Fruit fly (Drosophila melanogaster) whole organism, embryonic: ENCODE results near the gene CG44001.

Experiments
- Ada2b ChIP-seq: fragments of 200-800 bp; sonication (Bioruptor generic); IDR thresholded peaks from 2 replicates; pipeline ENCODE4 v1.3.6; 2022; ENCODE audit warnings: missing biosample characterization, missing genetic modification characterization
- Asciz ChIP-seq: fragments of 200-800 bp; sonication (Bioruptor generic); optimal IDR thresholded peaks from 2 replicates; lab custom pipeline; 2017; ENCODE audit warnings: missing biosample characterization, mild to moderate bottlenecking, missing genetic modification characterization, missing genetic modification reagents
- CG10366 ChIP-seq: fragments of 200-800 bp; sonication (Bioruptor generic); IDR thresholded peaks from 2 replicates; pipeline ENCODE4 v1.3.6; 2022; ENCODE audit warnings: missing biosample characterization, missing genetic modification characterization
- CG11456 ChIP-seq: fragments of 200-800 bp; sonication (Bioruptor generic); IDR thresholded peaks from 3 replicates; pipeline ENCODE4 v1.3.6; 2022; ENCODE audit warnings: missing biosample characterization, missing genetic modification characterization
- CG11504 ChIP-seq: fragments of 200-800 bp; sonication (Bioruptor generic); optimal IDR thresholded peaks from 3 replicates; lab custom pipeline; 2019; ENCODE audit warnings: missing biosample characterization, mild to moderate bottlenecking, missing genetic modification characterization, moderate library complexity
- CG11560 ChIP-seq: fragments of 200-800 bp; sonication (Bioruptor generic); IDR thresholded peaks from 3 replicates; pipeline ENCODE4 v1.3.6; 2022; ENCODE audit warnings: missing biosample characterization, missing genetic modification characterization
- CG12769 ChIP-seq: fragments of 200-800 bp; sonication (Bioruptor generic); optimal IDR thresholded peaks from 2 replicates; lab custom pipeline; 2019; ENCODE audit warnings: missing biosample characterization, mild to moderate bottlenecking, missing genetic modification characterization, moderate library complexity
- CG13424 ChIP-seq: fragments of 200-800 bp; sonication (Bioruptor generic); optimal IDR thresholded peaks from 2 replicates; lab custom pipeline; 2019; ENCODE audit warnings: missing biosample characterization, mild to moderate bottlenecking, missing genetic modification characterization, moderate library complexity
- CG15073 ChIP-seq: fragments of 200-800 bp; sonication (Bioruptor generic); optimal IDR thresholded peaks from 2 replicates; lab custom pipeline; 2016; ENCODE audit warnings: missing biosample characterization, missing genetic modification characterization
- CG15479 ChIP-seq: fragments of 200-800 bp; sonication (Bioruptor generic); optimal IDR thresholded peaks from 3 replicates; lab custom pipeline; 2019; ENCODE audit warnings: missing biosample characterization, mild to moderate bottlenecking, missing genetic modification characterization, moderate library complexity
- CG1603 ChIP-seq: fragments of 200-800 bp; sonication (Bioruptor generic); optimal IDR thresholded peaks from 2 replicates; lab custom pipeline; 2019; ENCODE audit warnings: missing biosample characterization, mild to moderate bottlenecking, missing genetic modification characterization, moderate library complexity
- CG1647 ChIP-seq: fragments of 200-800 bp; sonication (Bioruptor generic); optimal IDR thresholded peaks from 3 replicates; lab custom pipeline; 2016; ENCODE audit warnings: missing biosample characterization, missing genetic modification characterization
- CG2202 ChIP-seq: fragments of 200-800 bp; sonication (Bioruptor generic); optimal IDR thresholded peaks from 2 replicates; lab custom pipeline; 2018; ENCODE audit warnings: missing biosample characterization, mild to moderate bottlenecking, missing genetic modification characterization
- CG31224 ChIP-seq: fragments of 200-800 bp; sonication (Bioruptor generic); IDR thresholded peaks from 2 replicates; pipeline ENCODE4 v1.3.6; 2022; ENCODE audit warnings: missing biosample characterization, missing genetic modification characterization
- CG34422 ChIP-seq: fragments of 200-800 bp; sonication (Bioruptor generic); IDR thresholded peaks from 3 replicates; pipeline ENCODE4 v1.3.6; 2022; ENCODE audit warnings: missing biosample characterization, missing genetic modification characterization
- CG4328 ChIP-seq: fragments of 200-800 bp; sonication (Bioruptor generic); optimal IDR thresholded peaks from 3 replicates; lab custom pipeline; 2017; ENCODE audit warnings: missing biosample characterization, missing genetic modification reagents, missing genetic modification characterization
- CG4404 ChIP-seq: fragments of 200-800 bp; sonication (Bioruptor generic); IDR thresholded peaks from 2 replicates; pipeline ENCODE4 v1.3.6; 2022; ENCODE audit warnings: missing biosample characterization, missing genetic modification characterization
- CG5953 ChIP-seq: fragments of 200-800 bp; sonication (Bioruptor generic); IDR thresholded peaks from 2 replicates; pipeline ENCODE4 v1.3.6; 2022; ENCODE audit warnings: missing biosample characterization, missing genetic modification characterization
- CG6254 ChIP-seq: fragments of 200-800 bp; sonication (Bioruptor generic); optimal IDR thresholded peaks from 3 replicates; lab custom pipeline; 2017; ENCODE audit warnings: mild to moderate bottlenecking, missing biosample characterization, missing genetic modification reagents, missing genetic modification characterization
- CG6683 ChIP-seq: fragments of 200-800 bp; sonication (Bioruptor generic); optimal IDR thresholded peaks from 2 replicates; lab custom pipeline; 2017; ENCODE audit warnings: missing biosample characterization, mild to moderate bottlenecking, missing genetic modification characterization, missing genetic modification reagents
- CG8944 ChIP-seq: fragments of 200-800 bp; sonication (Bioruptor generic); optimal IDR thresholded peaks from 3 replicates; lab custom pipeline; 2016; ENCODE audit warnings: missing biosample characterization, missing genetic modification characterization
- CG9437 ChIP-seq: fragments of 200-800 bp; sonication (Bioruptor generic); optimal IDR thresholded peaks from 2 replicates; lab custom pipeline; 2018; ENCODE audit warnings: missing biosample characterization, mild to moderate bottlenecking, missing genetic modification characterization
- CG9609 ChIP-seq: fragments of 200-800 bp; sonication (Bioruptor generic); optimal IDR thresholded peaks from 3 replicates; lab custom pipeline; 2016; ENCODE audit warnings: missing biosample characterization, missing genetic modification characterization
- CG9876 ChIP-seq: fragments of 200-800 bp; sonication (Bioruptor generic); optimal IDR thresholded peaks from 2 replicates; lab custom pipeline; 2016; ENCODE audit warnings: missing biosample characterization, missing genetic modification characterization
- CHES-1-like ChIP-seq: fragments of 200-800 bp; sonication (Bioruptor generic); optimal IDR thresholded peaks from 2 replicates; lab custom pipeline; 2016; ENCODE audit warnings: missing biosample characterization, missing genetic modification characterization
- CrebB ChIP-seq: fragments of 200-800 bp; sonication (Bioruptor generic); optimal IDR thresholded peaks from 3 replicates; lab custom pipeline; 2018; ENCODE audit warnings: missing biosample characterization, mild to moderate bottlenecking, missing genetic modification characterization
- Dip3 ChIP-seq: fragments of 200-800 bp; sonication (Bioruptor generic); optimal IDR thresholded peaks from 3 replicates; lab custom pipeline; 2016; ENCODE audit warnings: missing biosample characterization, missing genetic modification characterization
- H2.0 ChIP-seq: fragments of 200-800 bp; sonication (Bioruptor generic); IDR thresholded peaks from 2 replicates; pipeline ENCODE4 v1.3.6; 2022; ENCODE audit warnings: missing biosample characterization, missing genetic modification characterization
- Hmr ChIP-seq: fragments of 200-800 bp; sonication (Bioruptor generic); optimal IDR thresholded peaks from 3 replicates; lab custom pipeline; 2017; ENCODE audit warnings: mild to moderate bottlenecking, missing biosample characterization, missing genetic modification reagents, missing genetic modification characterization
- Hmx ChIP-seq: fragments of 200-800 bp; sonication (Bioruptor generic); optimal IDR thresholded peaks from 2 replicates; lab custom pipeline; 2016; ENCODE audit warnings: missing biosample characterization, missing genetic modification characterization
- Jarid2 ChIP-seq: fragments of 200-800 bp; sonication (Bioruptor generic); optimal IDR thresholded peaks from 3 replicates; lab custom pipeline; 2017; ENCODE audit warnings: mild to moderate bottlenecking, missing biosample characterization, missing genetic modification reagents, missing genetic modification characterization
- MTF-1 ChIP-seq: fragments of 200-800 bp; sonication (Bioruptor generic); optimal IDR thresholded peaks from 2 replicates; lab custom pipeline; 2018; ENCODE audit warnings: missing biosample characterization, mild to moderate bottlenecking, missing genetic modification characterization, borderline replicate concordance
- Optix ChIP-seq: fragments of 200-800 bp; sonication (Bioruptor generic); IDR thresholded peaks from 3 replicates; pipeline ENCODE4 v1.3.6; 2022; ENCODE audit warnings: missing biosample characterization, missing genetic modification characterization
- Ravus ChIP-seq: fragments of 200-800 bp; sonication (Bioruptor generic); IDR thresholded peaks from 2 replicates; pipeline ENCODE4 v1.3.6; 2022; ENCODE audit warnings: missing biosample characterization, missing genetic modification characterization
- Scr ChIP-seq: fragments of 200-800 bp; sonication (Bioruptor generic); IDR thresholded peaks from 2 replicates; pipeline ENCODE4 v1.3.6; 2022; ENCODE audit warnings: missing biosample characterization, missing genetic modification characterization; ENCODE audit not compliant: partially characterized antibody
- Ssrp ChIP-seq: fragments of 200-800 bp; sonication (Bioruptor generic); optimal IDR thresholded peaks from 2 replicates; lab custom pipeline; 2018; ENCODE audit warnings: missing biosample characterization, mild to moderate bottlenecking, missing genetic modification characterization, moderate library complexity
- YL-1 ChIP-seq: fragments of 200-800 bp; sonication (Bioruptor generic); optimal IDR thresholded peaks from 3 replicates; lab custom pipeline; 2017; ENCODE audit warnings: missing biosample characterization, mild to moderate bottlenecking, missing genetic modification characterization
- ase ChIP-seq: fragments of 200-800 bp; sonication (Bioruptor generic); IDR thresholded peaks from 3 replicates; pipeline ENCODE4 v1.3.6; 2022; ENCODE audit warnings: missing biosample characterization, missing genetic modification characterization
- chinmo ChIP-seq: fragments of 200-800 bp; sonication (Bioruptor generic); IDR thresholded peaks from 4 replicates; pipeline ENCODE4 v1.3.6; 2022; ENCODE audit warnings: missing biosample characterization, missing genetic modification characterization; ENCODE audit not compliant: partially characterized antibody
- crol ChIP-seq: fragments of 200-800 bp; sonication (Bioruptor generic); IDR thresholded peaks from 2 replicates; pipeline ENCODE4 v1.3.6; 2022; ENCODE audit warnings: missing biosample characterization, missing genetic modification characterization
- cwo ChIP-seq: fragments of 200-800 bp; sonication (Bioruptor generic); optimal IDR thresholded peaks from 3 replicates; lab custom pipeline; 2017; ENCODE audit warnings: missing biosample characterization, missing genetic modification characterization, mild to moderate bottlenecking, moderate library complexity, missing genetic modification reagents
- danr ChIP-seq: fragments of 200-800 bp; sonication (Bioruptor generic); IDR thresholded peaks from 2 replicates; pipeline ENCODE4 v1.3.6; 2022; ENCODE audit warnings: missing biosample characterization, missing genetic modification characterization
- en ChIP-seq: fragments of 200-800 bp; sonication (Bioruptor generic); optimal IDR thresholded peaks from 2 replicates; lab custom pipeline; 2016; ENCODE audit warnings: missing biosample characterization, missing genetic modification characterization
- esg ChIP-seq: fragments of 200-800 bp; sonication (Bioruptor generic); conservative IDR thresholded peaks from 2 replicates; pipeline ENCODE4 v1.3.6; 2022; ENCODE audit warnings: missing biosample characterization, missing genetic modification characterization
- fu2 ChIP-seq: fragments of 200-800 bp; sonication (Bioruptor generic); optimal IDR thresholded peaks from 2 replicates; lab custom pipeline; 2016; ENCODE audit warnings: missing biosample characterization, missing genetic modification characterization
- grn ChIP-seq: fragments of 200-800 bp; sonication (Bioruptor generic); optimal IDR thresholded peaks from 3 replicates; lab custom pipeline; 2017; ENCODE audit warnings: missing biosample characterization, missing genetic modification characterization
- hb ChIP-seq: fragments of 200-800 bp; sonication (Bioruptor generic); IDR thresholded peaks from 3 replicates; pipeline ENCODE4 v1.3.6; 2022; ENCODE audit warnings: missing biosample characterization, missing genetic modification characterization; ENCODE audit not compliant: partially characterized antibody
- knrl ChIP-seq: fragments of 200-800 bp; sonication (Bioruptor generic); IDR thresholded peaks from 3 replicates; pipeline ENCODE4 v1.3.6; 2022; ENCODE audit warnings: missing biosample characterization, missing genetic modification characterization; ENCODE audit not compliant: partially characterized antibody
- luna ChIP-seq: fragments of 200-800 bp; sonication (Bioruptor generic); optimal IDR thresholded peaks from 2 replicates; lab custom pipeline; 2016; ENCODE audit warnings: missing biosample characterization, missing genetic modification characterization
- sisA ChIP-seq: fragments of 200-800 bp; sonication (Bioruptor generic); IDR thresholded peaks from 2 replicates; pipeline ENCODE4 v1.3.6; 2022; ENCODE audit warnings: missing biosample characterization, missing genetic modification characterization

CG44001 gene

DNA sequence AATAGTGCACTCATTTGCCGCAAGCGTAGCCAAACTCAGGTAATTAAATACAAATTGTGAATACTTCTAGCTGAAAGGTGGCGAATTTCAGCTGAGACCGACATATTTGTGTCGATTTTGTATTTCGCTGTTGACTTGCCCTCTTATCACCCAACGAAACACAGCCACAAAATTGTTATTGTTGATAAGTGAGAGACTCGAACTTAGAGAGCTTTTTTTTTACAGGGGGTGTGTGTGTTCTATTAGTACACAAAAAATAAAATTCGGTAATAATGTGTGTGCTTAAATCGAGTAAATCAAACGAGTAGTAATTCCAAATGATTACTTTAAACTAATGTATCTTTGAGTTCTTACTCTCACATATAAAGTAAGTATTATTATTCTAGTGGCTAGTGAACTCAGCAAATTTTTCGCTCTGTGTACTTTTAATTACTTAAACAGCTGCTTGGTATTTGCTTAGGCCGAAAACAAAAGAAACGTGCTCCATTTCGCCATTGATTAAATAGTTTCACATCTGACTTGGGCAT is 17.9 kb downstream of the CG44001 start (continued):
- peak; percentile 58 for TF ChIP-seq CrebB (tag; lab: Kevin White, UChicago)
- TF ChIP-seq CG4404, result no peak
- TF ChIP-seq grn (GFP tag; lab: Kevin White, UChicago), result peak; percentile 24
- no peak for TF ChIP-seq CG2202 (tag; lab: Kevin White, UChicago)
- TF ChIP-seq CG6683 (GFP tag; lab: Kevin White, UChicago), result peak; percentile 61
- TF ChIP-seq CG8944 (GFP tag; lab: Kevin White, UChicago), result peak; percentile 12
- peak; percentile 87 for TF ChIP-seq cwo (GFP tag; lab: Kevin White, UChicago)
- TF ChIP-seq CG13424 (tag; lab: Kevin White, UChicago), result peak; percentile 56
- TF ChIP-seq CG11560 (tag; lab: Robert Waterston, UW), result peak; percentile 35; the same call in 1 of the 3 replicates
- TF ChIP-seq knrl (GFP tag; lab: Robert Waterston, UW), result no peak
- peak; percentile 57 for TF ChIP-seq Hmx (GFP tag; lab: Kevin White, UChicago)
- TF ChIP-seq YL-1 (GFP tag; lab: Kevin White, UChicago), result no peak
- TF ChIP-seq CG4328 (GFP tag; lab: Kevin White, UChicago), result peak; percentile 46
- peak; percentile 91 for TF ChIP-seq Hmr (GFP tag; lab: Kevin White, UChicago)
- TF ChIP-seq CG9876, result no peak
- TF ChIP-seq CG6254 (GFP tag; lab: Kevin White, UChicago), result peak; percentile 59
- peak; percentile 69; the same call in 1 of the 3 replicates for TF ChIP-seq CG11456 (GFP tag; lab: Robert Waterston, UW)
- TF ChIP-seq CG5953, result peak; percentile 77; the same call in 1 of the 2 replicates
- TF ChIP-seq CG15073 (GFP tag; lab: Kevin White, UChicago), result no peak
- TF ChIP-seq CHES-1-like, result peak; percentile 67
- peak; percentile 18 for TF ChIP-seq Ravus (GFP tag; lab: Robert Waterston, UW)
- peak; percentile 50 for TF ChIP-seq fu2 (GFP tag; lab: Kevin White, UChicago)
- TF ChIP-seq H2.0 (GFP tag; lab: Robert Waterston, UW), result peak; percentile 49; the same call in 1 of the 2 replicates
- TF ChIP-seq CG1603 (tag; lab: Kevin White, UChicago), result peak; percentile 54
- no peak for TF ChIP-seq Scr (GFP tag; lab: Robert Waterston, UW)
- TF ChIP-seq CG34422, result no peak
- TF ChIP-seq chinmo (GFP tag; lab: Robert Waterston, UW), result no peak
- peak; percentile 71 for TF ChIP-seq CG11504 (tag; lab: Kevin White, UChicago)
- peak; percentile 66 for TF ChIP-seq Ada2b (GFP tag; lab: Robert Waterston, UW)
- TF ChIP-seq ase (GFP tag; lab: Robert Waterston, UW), result peak; percentile 30; the same call in 1 of the 3 replicates
- TF ChIP-seq Asciz, result peak; percentile 72
- TF ChIP-seq CG31224 (GFP tag; lab: Robert Waterston, UW), result peak; percentile 14; the same call in 1 of the 2 replicates
- TF ChIP-seq CG9437, result peak; percentile 49
- TF ChIP-seq Dip3 (GFP tag; lab: Kevin White, UChicago), result peak; percentile 77
- TF ChIP-seq Jarid2, result peak; percentile 12
- peak; percentile 21 for TF ChIP-seq Ssrp (tag; lab: Kevin White, UChicago)
- TF ChIP-seq CG9609, result peak; percentile 26
- TF ChIP-seq MTF-1 (GFP tag; lab: Kevin White, UChicago), result peak; percentile 21
- TF ChIP-seq luna (GFP tag; lab: Kevin White, UChicago), result peak; percentile 34
- TF ChIP-seq CG10366, result peak; percentile 51
- peak; percentile 55 for TF ChIP-seq CG1647 (GFP tag; lab: Kevin White, UChicago)
- peak; percentile 61 for TF ChIP-seq CG12769 (tag; lab: Kevin White, UChicago)
- TF ChIP-seq hb (GFP tag; lab: Robert Waterston, UW), result no peak
- TF ChIP-seq Optix (GFP tag; lab: Robert Waterston, UW), result no peak
- TF ChIP-seq crol (GFP tag; lab: Robert Waterston, UW), result no peak
- peak; percentile 69 for TF ChIP-seq en (GFP tag; lab: Kevin White, UChicago)
- TF ChIP-seq sisA (GFP tag; lab: Robert Waterston, UW), result peak; percentile 66
- no peak for TF ChIP-seq CG15479 (GFP tag; lab: Kevin White, UChicago)
- peak; percentile 49; the same call in 1 of the 2 replicates for TF ChIP-seq danr (GFP tag; lab: Robert Waterston, UW)
- TF ChIP-seq esg, result peak; percentile 70
